Fruit fly (Drosophila melanogaster): Measurements from ENCODE around the gene pes.

Gene pes

DNA sequence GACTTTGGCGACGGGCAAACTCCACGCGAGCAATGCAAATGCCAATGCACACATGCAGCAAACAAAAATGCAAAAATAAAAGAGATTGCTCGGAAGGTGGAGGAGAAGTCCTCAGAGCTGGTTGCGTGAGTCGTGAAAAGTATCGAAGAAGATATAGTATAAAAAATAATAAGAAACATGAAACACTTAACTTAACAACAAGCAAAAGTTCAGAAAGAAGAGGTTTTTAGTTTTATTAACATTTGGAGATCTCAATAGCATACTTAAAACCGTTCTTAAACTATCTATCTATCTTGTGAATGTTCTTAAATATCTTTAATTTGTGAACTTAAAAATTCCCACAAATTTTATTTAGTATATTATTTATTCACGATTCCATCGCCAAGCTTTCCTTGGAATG is 45.0 kb downstream of the pes start (continued):
- no peak for TF ChIP-seq CG10669 (GFP tag; optimal IDR thresholded peaks at IDR 0.05)
- no peak for TF ChIP-seq CG6792 (GFP tag; optimal IDR thresholded peaks at IDR 0.05)
- TF ChIP-seq fd85E (GFP tag; optimal IDR thresholded peaks at IDR 0.05), result no peak
- peak; percentile 37 for TF ChIP-seq CG10631 (GFP tag; optimal IDR thresholded peaks at IDR 0.05)
- no peak for TF ChIP-seq CG1621 (tag; optimal IDR thresholded peaks at IDR 0.05)
- no peak for TF ChIP-seq topi (GFP tag; optimal IDR thresholded peaks at IDR 0.05)
- TF ChIP-seq svp (GFP tag), result peak; percentile 52
- TF ChIP-seq CG6808 (GFP tag; optimal IDR thresholded peaks at IDR 0.05), result no peak
- peak; percentile 31 for TF ChIP-seq net (GFP tag; optimal IDR thresholded peaks at IDR 0.05)
- TF ChIP-seq Met (GFP tag; optimal IDR thresholded peaks at IDR 0.05), result no peak
- TF ChIP-seq CG8119 (GFP tag; IDR thresholded peaks at IDR 0.05), result peak; percentile 85

DNA sequence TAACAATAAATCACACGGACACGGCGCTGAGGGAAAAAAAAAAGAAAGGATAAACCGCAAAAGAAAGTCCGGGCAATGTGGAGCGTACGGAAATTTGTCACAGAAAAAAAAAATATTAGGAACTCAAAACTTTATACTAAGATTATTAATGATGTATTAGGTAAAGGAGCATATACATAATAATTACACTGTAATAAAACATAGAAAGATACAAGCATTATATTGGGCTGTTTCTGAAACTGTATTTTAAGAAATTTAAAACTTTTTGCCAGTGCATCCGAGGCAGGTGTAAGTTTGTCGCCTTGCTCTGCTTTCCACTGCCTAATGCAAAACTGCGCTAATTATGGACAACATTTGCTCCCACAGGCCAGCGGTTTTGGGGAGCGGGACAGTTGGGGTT is 48.9 kb downstream of the pes start:
- peak; percentile 64 for TF ChIP-seq Hr4 (GFP tag; optimal IDR thresholded peaks at IDR 0.05)
- TF ChIP-seq Sox102F (GFP tag; optimal IDR thresholded peaks at IDR 0.05), result no peak
- TF ChIP-seq spab (GFP tag; optimal IDR thresholded peaks at IDR 0.05), result no peak
- TF ChIP-seq achi (GFP tag; optimal IDR thresholded peaks at IDR 0.05), result peak; percentile 33
- TF ChIP-seq pdm3 (GFP tag; optimal IDR thresholded peaks at IDR 0.05), result peak; percentile 41
- TF ChIP-seq ss (GFP tag; optimal IDR thresholded peaks at IDR 0.05), result no peak
- TF ChIP-seq fd59A (GFP tag; optimal IDR thresholded peaks at IDR 0.05), result no peak
- TF ChIP-seq CG34406 (GFP tag; optimal IDR thresholded peaks at IDR 0.05), result no peak
- no peak for TF ChIP-seq Sox14 (GFP tag; optimal IDR thresholded peaks at IDR 0.05)
- TF ChIP-seq cyc (GFP tag; optimal IDR thresholded peaks at IDR 0.05), result no peak
- no peak for TF ChIP-seq CG6808 (GFP tag; optimal IDR thresholded peaks at IDR 0.05)
- peak; percentile 10 for TF ChIP-seq Met (GFP tag; optimal IDR thresholded peaks at IDR 0.05)
- peak; percentile 65 for TF ChIP-seq CG8119 (GFP tag; IDR thresholded peaks at IDR 0.05)
- no peak for TF ChIP-seq Ets96B (tag; optimal IDR thresholded peaks at IDR 0.05)
- TF ChIP-seq salr (GFP tag; optimal IDR thresholded peaks at IDR 0.05), result peak in 1 of 2 experiments; percentile 17
- TF ChIP-seq lz (GFP tag; optimal IDR thresholded peaks at IDR 0.05), result no peak
- TF ChIP-seq Lpt (GFP tag; optimal IDR thresholded peaks at IDR 0.05), result no peak
- no peak for TF ChIP-seq CG3032 (tag; optimal IDR thresholded peaks at IDR 0.05)
- no peak for TF ChIP-seq Hr38 (GFP tag; optimal IDR thresholded peaks at IDR 0.05)
- peak; percentile 12 for TF ChIP-seq esn (GFP tag; optimal IDR thresholded peaks at IDR 0.05)
- peak; percentile 9 for TF ChIP-seq dac (GFP tag; optimal IDR thresholded peaks at IDR 0.05)
- no peak for TF ChIP-seq CG11902 (GFP tag; optimal IDR thresholded peaks at IDR 0.05)
- TF ChIP-seq CG8319 (GFP tag; optimal IDR thresholded peaks at IDR 0.05), result no peak
- no peak for TF ChIP-seq CG10669 (GFP tag; optimal IDR thresholded peaks at IDR 0.05)
- TF ChIP-seq CG6276 (GFP tag; optimal IDR thresholded peaks at IDR 0.05), result no peak
- TF ChIP-seq fkh (GFP tag; optimal IDR thresholded peaks at IDR 0.05), result no peak
- peak; percentile 58 for TF ChIP-seq Eip78C (GFP tag)
- TF ChIP-seq CG6854 (GFP tag; optimal IDR thresholded peaks at IDR 0.05), result no peak
- TF ChIP-seq CG11762 (GFP tag; optimal IDR thresholded peaks at IDR 0.05; ENCODE audit: insufficient read depth), result no peak
- no peak for TF ChIP-seq CG31627 (GFP tag; optimal IDR thresholded peaks at IDR 0.05)
- no peak for TF ChIP-seq topi (GFP tag; optimal IDR thresholded peaks at IDR 0.05)
- no peak for TF ChIP-seq Ets21C (GFP tag; optimal IDR thresholded peaks at IDR 0.05)
- no peak for TF ChIP-seq Eip75B (GFP tag; optimal IDR thresholded peaks at IDR 0.05)
- no peak for TF ChIP-seq CG11294 (GFP tag; IDR thresholded peaks at IDR 0.05)
- TF ChIP-seq Sox15 (GFP tag; optimal IDR thresholded peaks at IDR 0.05), result no peak
- no peak for TF ChIP-seq CG6163 (GFP tag; IDR thresholded peaks at IDR 0.05)
- TF ChIP-seq dsx (GFP tag; optimal IDR thresholded peaks at IDR 0.05; ENCODE audit: poor library complexity, severe bottlenecking), result no peak
- no peak for TF ChIP-seq CG3919 (GFP tag; optimal IDR thresholded peaks at IDR 0.05)
- TF ChIP-seq Hr39 (GFP tag; optimal IDR thresholded peaks at IDR 0.05), result no peak
- TF ChIP-seq OdsH (GFP tag; optimal IDR thresholded peaks at IDR 0.05), result peak; percentile 13
- TF ChIP-seq Gug (GFP tag; IDR thresholded peaks at IDR 0.05), result no peak
- TF ChIP-seq CG10631 (GFP tag; optimal IDR thresholded peaks at IDR 0.05), result peak; percentile 6
- TF ChIP-seq CG6792 (GFP tag; optimal IDR thresholded peaks at IDR 0.05), result no peak
- no peak for TF ChIP-seq CG9139 (GFP tag; optimal IDR thresholded peaks at IDR 0.05)
- no peak for TF ChIP-seq Eip93F (GFP tag; optimal IDR thresholded peaks at IDR 0.05)
- no peak; the same call in 2 of the 3 replicates for TF ChIP-seq eg (GFP tag; IDR thresholded peaks at IDR 0.05)
- TF ChIP-seq CG1621 (tag; optimal IDR thresholded peaks at IDR 0.05), result no peak
- peak; percentile 46 for TF ChIP-seq svp (GFP tag)

All from whole organism, prepupa.